Fruit fly (Drosophila melanogaster): ENCODE results near the gene cana.

DNA sequence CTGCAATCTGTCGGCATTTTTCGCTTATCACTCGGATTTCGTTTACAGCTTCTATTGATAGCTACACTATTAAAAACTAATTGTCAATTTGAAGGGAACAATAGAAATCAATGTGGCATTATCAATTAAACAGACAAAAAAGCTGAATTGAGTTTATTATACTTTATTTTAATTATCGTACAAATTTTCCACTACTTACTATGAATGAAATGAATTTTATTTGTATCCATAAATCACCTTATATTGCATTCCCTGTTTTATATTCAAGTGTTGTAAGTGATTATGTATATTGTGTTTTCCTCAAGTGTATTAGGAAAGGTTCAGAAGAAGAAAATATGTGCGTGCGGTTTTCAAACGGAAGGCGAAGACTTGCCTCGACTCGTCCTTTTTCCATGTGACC lies 25.7 kb upstream of the cana start:
- TF ChIP-seq usp (GFP tag; optimal IDR thresholded peaks at IDR 0.05), result no peak
- no peak for TF ChIP-seq Dll (optimal IDR thresholded peaks at IDR 0.05)
